Worm (Caenorhabditis elegans) whole organism, L4/young adult: Measurements from ENCODE around the gene F58B4.5.

ENCODE experiments used
- W03F9.2 ChIP-seq: fragments of 150-350 bp; optimal IDR thresholded peaks from 2 replicates; lab custom pipeline; 2014; ENCODE audit warnings: missing biosample characterization, missing genetic modification characterization
- dao-5 ChIP-seq: sonication (generic microtip); optimal IDR thresholded peaks from 2 replicates; lab custom pipeline; 2016; ENCODE audit warnings: missing genotype, missing genetic modification characterization, moderate library complexity, missing compliant biosample characterization
- him-1 ChIP-seq: sonication (generic microtip); optimal IDR thresholded peaks from 2 replicates; lab custom pipeline; 2016; ENCODE audit warnings: missing genotype, missing genetic modification reagents, missing genetic modification characterization, missing compliant biosample characterization

The F58B4.5 gene

DNA sequence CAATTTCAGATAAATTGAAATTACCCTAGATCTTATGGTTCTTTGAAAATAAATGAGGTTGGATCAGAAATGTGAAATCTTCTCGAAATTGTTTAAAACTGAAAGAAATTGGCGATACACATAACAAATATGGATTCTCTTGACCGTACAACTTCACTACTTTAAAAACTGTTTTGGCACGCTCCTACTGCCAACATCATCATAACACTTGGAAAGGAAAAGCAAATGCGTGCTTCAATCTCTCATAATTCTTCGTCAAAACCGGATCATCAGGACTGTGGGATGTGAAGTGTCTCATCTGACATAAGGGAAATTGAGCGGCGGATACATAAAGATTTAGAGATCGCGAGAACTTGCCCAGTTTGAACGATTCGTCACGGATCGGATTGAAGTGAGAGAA lies 34.4 kb upstream of the F58B4.5 start, which contains the start of gene F32D8.7:
Gene F32D8.7, plus strand, starts transcription at position 329 of the 400 bp plus-strand sequence.
- TF ChIP-seq dao-5 = no peak

DNA sequence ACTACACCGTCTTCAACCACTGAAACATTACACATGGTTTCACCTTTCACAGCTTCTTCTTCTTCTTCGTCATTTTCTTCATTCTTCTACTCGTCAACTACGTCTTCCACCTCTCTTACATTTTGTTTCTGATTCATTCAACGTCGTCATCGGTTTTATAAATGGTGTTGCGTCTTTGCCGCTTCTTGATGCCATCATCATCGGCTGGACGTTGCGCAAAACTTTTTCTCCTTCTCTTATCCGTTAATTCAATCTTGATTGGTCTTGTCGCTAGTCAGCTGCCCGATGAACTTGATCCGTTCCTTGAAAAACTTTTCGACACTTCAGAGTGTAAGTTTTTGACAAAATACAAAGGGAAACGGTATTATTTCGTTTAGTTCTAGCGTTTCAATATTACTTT lies 33.9 kb upstream of the F58B4.5 start:
- TF ChIP-seq dao-5 (no peak), W03F9.2 (tag; lab: Kevin White, UChicago) (no peak), him-1 (no peak)

DNA sequence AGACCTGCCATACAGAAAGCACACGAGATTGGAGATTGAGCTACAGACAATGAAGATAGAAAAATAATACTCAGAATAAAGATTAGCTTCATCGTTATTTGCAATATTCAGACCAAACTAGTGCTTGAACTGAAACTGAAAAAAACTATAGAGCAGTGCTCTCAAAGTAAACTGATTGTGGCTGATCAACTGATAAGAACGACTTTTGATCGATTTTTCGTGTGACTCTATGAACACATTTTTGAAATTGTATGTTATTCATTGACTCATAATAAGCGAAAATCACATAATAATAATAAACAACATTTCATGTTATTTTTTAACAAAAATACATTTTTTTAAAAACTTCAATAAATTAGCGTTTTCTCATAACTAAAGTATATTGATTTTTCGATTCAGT lies 31.4 kb upstream of the F58B4.5 start, which contains the start of gene spp-16:
Gene spp-16, minus strand, starts transcription at position 179 of the 400 bp plus-strand sequence.
- TF ChIP-seq W03F9.2 (tag; lab: Kevin White, UChicago) (no peak), him-1 (no peak), dao-5 (no peak)

DNA sequence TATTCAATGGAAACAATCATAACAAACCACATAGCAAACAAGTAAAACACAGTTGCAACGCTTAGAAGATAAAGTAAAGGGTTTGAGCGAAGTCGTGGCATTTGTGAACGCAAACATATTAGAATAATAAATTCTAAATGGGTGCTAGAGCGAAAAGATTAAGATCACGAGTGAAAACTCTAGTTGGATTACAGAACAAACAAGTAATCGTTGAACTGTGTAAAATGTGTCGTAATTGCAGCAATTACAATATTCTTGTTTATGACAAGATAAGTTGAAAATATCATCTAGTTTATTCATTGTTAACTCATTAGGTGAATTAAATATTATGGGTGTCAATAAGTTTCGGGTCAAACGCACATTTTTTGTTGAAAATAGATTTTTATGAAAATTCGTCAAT lies 29.8 kb upstream of the F58B4.5 start, which contains the start of gene F32D8.8:
Gene F32D8.8, minus strand, starts transcription at position 101 of the 400 bp plus-strand sequence.
- TF ChIP-seq dao-5 (no peak), him-1 (no peak), W03F9.2 (tag; lab: Kevin White, UChicago) (no peak)

DNA sequence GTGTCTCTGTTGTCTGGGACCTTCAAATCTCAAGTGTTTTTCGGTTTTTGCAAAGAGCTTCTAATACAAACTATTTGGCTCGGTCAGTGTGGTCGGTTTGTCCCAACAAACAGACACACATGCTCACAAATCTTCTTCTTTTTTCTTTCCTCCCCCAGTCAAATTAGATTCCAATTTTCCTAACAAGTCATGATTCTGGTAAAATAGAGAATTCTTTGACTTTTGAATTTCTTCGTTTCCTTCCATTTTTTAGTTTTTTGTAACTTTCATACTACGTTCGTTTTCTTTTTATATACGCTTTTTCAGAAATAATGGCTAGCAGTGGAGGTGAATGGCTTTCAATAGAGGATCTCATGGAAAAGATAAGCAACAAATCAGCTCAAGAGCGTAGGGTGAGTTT lies 28.7 kb upstream of the F58B4.5 start, which contains the start of gene F32D8.15:
Gene F32D8.15, plus strand, starts transcription at position 301 of the 400 bp plus-strand sequence.
- TF ChIP-seq him-1 (no peak), dao-5 (no peak), W03F9.2 (tag; lab: Kevin White, UChicago) (no peak)

DNA sequence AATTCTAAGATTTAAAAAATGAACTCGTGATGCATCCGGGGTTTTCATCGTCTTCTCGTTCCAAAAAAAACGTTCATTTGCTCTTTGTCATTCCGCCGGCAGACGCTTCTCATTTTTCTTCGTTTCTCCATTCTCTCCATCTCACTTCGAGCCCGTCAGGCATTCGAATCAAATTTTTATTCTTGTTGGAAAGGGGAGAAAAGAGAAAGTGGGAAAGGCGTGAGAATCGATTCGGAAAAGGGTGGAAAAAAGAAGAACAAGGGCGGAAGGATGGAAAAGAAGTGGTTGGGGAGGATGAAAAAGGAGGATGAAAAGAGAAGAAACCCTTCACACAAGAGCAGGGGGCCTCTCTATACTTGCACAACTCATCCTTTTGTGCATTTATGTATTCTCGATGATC lies 27.7 kb upstream of the F58B4.5 start:
- TF ChIP-seq him-1 (no peak), W03F9.2 (tag; lab: Kevin White, UChicago) (no peak), dao-5 (no peak)

DNA sequence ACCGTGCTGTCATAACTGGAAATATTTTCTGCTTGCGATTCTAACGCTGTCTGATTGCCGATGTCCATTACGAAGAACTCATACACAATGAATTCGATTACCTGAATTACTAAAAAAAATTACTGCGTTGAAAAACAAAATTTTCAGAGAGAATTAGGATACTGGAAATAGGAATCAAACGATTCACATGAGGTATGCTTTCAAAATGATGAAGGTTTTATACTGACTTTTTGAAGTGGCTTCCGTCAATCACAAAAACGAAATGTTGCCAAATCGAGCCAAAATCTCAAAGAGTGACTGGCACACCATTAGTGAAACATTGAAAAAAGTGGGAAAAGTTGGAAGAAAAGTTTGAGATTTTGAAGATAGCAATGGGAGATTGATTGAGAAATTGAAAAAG lies 23.4 kb upstream of the F58B4.5 start, which contains the start of gene zzz-1:
Gene zzz-1, minus strand, starts transcription at position 101 of the 400 bp plus-strand sequence.
- no peak for TF ChIP-seq him-1
- no peak for TF ChIP-seq W03F9.2 (tag; lab: Kevin White, UChicago)
- TF ChIP-seq dao-5 = no peak

DNA sequence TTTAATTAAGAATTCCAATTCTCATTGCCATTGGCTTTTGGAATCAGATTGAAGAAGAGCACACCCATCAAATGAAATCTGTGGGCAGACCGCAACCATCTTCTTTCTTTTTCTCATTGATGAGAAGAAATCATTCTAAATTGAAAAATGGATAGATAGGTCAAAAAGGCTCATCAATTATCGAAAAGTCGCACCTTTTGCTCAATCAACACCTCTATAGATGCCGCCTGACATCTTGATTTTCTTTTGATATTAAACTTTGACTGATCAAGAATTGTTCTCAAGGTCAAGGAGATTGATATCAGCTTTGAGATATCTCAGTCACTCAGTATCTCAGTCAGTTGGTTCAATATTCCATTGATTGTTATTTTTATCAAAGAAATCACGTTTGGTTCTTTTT lies 22.5 kb upstream of the F58B4.5 start:
- no peak for TF ChIP-seq W03F9.2 (tag; lab: Kevin White, UChicago)
- no peak for TF ChIP-seq dao-5
- TF ChIP-seq him-1 = no peak

DNA sequence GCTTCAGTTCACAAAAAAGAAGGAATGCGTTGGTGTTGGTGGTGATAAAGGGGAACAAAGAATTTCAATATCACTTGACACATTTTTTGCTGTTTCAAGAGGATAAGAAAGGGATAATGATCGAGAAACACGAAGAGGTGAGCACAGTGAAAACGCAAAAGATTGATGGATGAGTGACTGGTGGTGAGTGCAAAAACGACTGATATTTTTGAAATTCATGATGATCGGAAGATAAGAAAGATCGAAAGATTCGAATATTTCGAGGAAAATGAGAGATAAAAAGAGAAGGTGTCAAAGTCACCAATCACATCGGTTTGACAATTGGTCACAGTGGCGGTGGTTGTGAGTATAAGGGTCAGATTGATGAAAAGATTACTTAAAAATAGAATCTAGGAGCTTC lies 16.6 kb upstream of the F58B4.5 start:
- TF ChIP-seq him-1 (no peak), dao-5 (no peak), W03F9.2 (tag; lab: Kevin White, UChicago) (no peak)

DNA sequence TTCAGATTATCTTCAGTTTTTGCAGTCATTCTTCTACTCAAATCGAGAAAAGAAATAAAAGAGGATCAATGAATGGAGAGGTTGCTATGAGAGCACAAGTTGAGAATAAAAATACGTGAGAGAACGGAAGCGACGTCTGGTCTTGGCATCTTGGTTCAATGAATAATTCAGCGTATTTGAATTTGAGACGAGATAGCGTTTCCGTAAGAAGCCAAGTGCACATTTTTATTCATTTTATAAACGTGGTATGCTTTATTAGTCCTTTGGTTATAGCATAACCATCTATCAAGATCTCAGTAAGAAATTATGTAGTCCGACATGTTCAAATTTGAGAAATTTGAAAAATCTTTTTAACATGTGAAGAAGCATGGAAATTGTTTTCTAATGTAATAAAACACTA lies 14.1 kb upstream of the F58B4.5 start, which contains the start of gene F58B4.2:
Gene F58B4.2, minus strand, starts transcription at position 101 of the 400 bp plus-strand sequence.
- no peak for TF ChIP-seq dao-5
- no peak for TF ChIP-seq W03F9.2 (tag; lab: Kevin White, UChicago)
- TF ChIP-seq him-1 = no peak

DNA sequence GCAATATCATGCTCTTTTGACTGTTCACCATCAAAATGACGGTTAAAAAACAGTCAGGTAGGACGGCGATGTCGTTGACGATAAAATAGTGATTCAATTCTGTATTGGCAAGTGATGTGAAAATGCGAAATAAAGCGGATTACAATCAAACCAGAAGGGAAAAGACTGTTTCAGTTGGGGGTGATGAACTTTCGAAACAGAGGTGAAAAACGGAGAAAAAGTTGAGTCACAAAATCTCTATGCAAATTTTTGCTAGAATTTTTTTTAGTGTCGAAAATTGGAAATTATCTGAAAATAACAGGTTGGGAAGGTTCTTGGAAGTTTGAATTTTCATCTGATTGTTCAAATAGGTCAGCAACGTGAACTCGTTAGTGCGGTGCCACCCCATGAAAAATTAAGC lies 10.7 kb upstream of the F58B4.5 start, which contains the start of gene nas-31:
Gene nas-31, minus strand, starts transcription at position 101 of the 400 bp plus-strand sequence.
- no peak for TF ChIP-seq him-1

DNA sequence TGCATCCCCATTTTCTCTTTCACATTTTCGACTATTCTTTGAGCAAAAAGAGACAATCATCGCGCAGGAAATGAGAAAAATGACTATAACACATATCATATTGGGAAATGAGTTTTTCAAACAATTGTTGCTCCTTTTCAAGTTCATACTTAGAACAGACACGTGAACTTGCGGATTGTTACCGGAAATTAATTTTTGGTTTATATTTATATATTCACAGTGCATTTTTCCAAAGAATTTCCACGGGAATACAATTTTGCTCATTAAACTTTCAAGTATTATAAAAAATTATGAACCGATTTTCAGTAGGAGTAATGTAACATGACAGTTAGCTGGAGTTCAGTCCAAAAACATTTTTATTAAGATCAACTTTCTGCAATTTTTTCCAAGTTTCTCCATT lies 9.3 kb upstream of the F58B4.5 start, which contains the start of gene F58B4.7:
Gene F58B4.7, minus strand, starts transcription at position 101 of the 400 bp plus-strand sequence.
- TF ChIP-seq W03F9.2 (tag; lab: Kevin White, UChicago) = no peak

DNA sequence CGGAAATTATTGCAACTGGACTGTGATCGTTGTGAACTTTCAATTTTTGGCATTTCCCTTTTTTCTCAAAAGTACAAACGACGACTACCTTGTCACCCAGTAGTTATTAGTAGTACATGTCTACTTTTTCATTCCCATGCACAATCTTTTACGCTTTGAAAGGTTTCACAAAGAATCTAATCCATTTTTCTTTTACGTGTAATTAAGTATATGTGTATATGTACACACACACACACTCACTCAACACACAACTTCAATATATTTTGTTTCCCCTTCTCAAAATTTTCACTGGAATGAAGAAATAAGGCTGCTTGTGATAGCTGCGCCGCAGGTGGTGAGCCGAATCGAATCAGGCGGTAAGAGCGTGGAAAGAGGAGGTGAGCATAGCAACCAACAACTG lies 7.8 kb upstream of the F58B4.5 start, which contains the start of gene F58B4.6:
Gene F58B4.6, plus strand, starts transcription at position 301 of the 400 bp plus-strand sequence.
- TF ChIP-seq him-1 (no peak), W03F9.2 (tag; lab: Kevin White, UChicago) (no peak), dao-5 (no peak)

DNA sequence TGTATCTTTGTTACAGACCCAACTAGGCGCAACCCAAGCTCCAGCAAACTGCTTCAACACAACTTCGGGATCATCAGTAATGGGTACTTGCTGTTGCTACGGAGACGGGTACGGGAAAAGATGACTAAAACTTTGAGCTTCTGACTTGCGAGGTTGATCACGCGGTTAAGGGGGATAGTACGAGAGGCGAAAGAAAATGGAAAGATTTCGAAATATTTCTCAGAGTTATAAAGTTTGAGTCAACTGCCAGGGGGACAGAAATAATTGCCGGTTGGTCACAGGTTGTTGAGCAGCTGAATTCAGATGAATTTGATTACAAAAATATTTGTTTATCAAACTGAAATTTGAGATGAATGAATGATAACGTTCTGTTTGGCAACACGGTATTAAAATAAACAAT lies 6.8 kb upstream of the F58B4.5 start:
- TF ChIP-seq him-1 (no peak), W03F9.2 (tag; lab: Kevin White, UChicago) (no peak), dao-5 (no peak)

DNA sequence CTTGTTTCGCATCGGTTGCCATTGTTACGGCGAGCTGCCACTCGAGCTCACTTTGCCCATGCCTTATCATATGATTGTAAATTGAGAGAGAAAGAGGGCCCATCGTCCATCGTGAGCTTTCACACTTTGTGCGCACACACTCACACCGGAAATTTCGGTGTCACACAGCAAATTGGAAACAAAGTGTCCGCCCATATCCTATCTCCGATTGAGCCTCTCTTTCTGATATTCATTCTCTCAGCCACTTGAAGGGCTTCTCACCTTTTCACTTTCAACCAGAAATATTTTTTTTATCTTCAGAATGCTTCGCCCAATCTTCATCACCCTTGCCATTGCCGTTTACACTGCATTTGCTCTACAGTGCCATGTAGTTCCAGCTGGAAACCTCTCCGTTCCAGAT lies 3.0 kb upstream of the F58B4.5 start, which contains the start of gene F58B4.3:
Gene F58B4.3, plus strand, starts transcription at position 301 of the 400 bp plus-strand sequence.
- TF ChIP-seq him-1 (no peak), dao-5 (no peak), W03F9.2 (tag; lab: Kevin White, UChicago) (no peak)

DNA sequence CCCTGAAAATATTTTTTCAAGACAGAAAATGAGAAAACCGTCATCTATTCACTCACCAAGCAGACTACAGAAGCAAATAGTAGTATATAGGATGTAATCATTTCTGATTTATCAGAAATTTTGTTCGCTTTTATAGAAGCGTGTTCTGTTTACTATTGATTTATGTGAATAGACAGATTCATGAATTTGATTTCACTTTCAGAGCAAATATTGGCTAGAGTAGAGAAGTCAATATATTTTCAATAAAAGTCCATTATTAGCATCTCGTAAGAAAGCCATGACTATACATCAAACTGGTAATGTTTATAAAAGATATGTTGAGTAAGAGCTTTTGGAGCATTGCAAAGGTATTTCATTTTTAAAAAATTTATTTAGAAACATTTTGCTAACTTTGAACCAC lies 1.3 kb upstream of the F58B4.5 start, which contains the start of gene scvp-1:
Gene scvp-1, minus strand, starts transcription at position 101 of the 400 bp plus-strand sequence.
- TF ChIP-seq W03F9.2 (tag; lab: Kevin White, UChicago) (no peak), him-1 (no peak), dao-5 (no peak)
